Worm (Caenorhabditis elegans): ENCODE data around the gene sco-1.

DNA sequence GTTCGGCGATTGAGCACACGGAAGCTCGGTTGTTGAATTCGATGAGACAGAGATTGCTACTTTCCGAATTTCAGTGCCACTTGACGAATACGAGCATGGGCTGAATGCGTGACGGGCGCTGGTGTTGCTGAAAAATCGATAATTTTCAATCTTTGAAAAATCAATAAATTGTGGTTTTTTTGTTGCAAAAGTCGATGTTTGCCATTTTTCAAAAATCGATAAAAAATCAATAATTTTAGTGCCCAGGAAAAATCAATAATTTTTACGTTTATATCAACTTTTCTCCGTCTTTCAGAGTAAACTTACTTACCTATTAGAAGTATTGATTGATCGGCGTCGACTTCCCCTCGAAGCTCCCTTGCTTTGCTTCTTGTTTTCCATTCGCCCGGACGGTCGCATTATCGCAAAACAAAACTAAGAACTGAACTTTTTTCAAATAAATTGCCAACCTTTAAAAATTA is 42.9 kb upstream of the sco-1 start, which contains the start of gene C16A11.7:
- TF ChIP-seq nfya-1 (tag; optimal IDR thresholded peaks at IDR 0.05) (no peak), ttx-3 (tag; optimal IDR thresholded peaks at IDR 0.05) (no peak), Y22D7AL.16 (tag; optimal IDR thresholded peaks at IDR 0.05) (no peak), ama-1 (optimal IDR thresholded peaks at IDR 0.05) (no peak), hlh-6 (tag; optimal IDR thresholded peaks at IDR 0.05) (no peak)
